ENCODE assay signal across 3 fruit fly cellular contexts in genomic region chr2L:19518636-19519086, dm6.
TF ChIP-seq lines count a peak whose summit lies in the region.

CG10132 (plus strand) TSS chr2L:19518824.

- TF ChIP-seq CTCF in whole organism, embryonic (GFP tag; optimal IDR thresholded peaks at IDR 0.05; lab: Kevin White, UChicago): peak; percentile 73

TF ChIP-seq in whole organism, embryonic, 481 proteins besides CTCF, POLR2A, EP300 and RAD21 (continues in another document):
- TF ChIP-seq Myb (GFP tag; optimal IDR thresholded peaks at IDR 0.05; lab: Kevin White, UChicago) (peak; percentile 86), psq (GFP tag; optimal IDR thresholded peaks at IDR 0.05; lab: Kevin White, UChicago) (no peak), CG6272 (GFP tag; IDR thresholded peaks at IDR 0.05; lab: Robert Waterston, UW) (no peak), ci (GFP tag; IDR thresholded peaks at IDR 0.05; lab: Robert Waterston, UW) (peak; percentile 36; the same call in 1 of the 3 replicates), Scr (GFP tag; IDR thresholded peaks at IDR 0.05; lab: Robert Waterston, UW; ENCODE audit: partially characterized antibody) (no peak; the same call in none of the 2 replicates), CG2129 (GFP tag; IDR thresholded peaks at IDR 0.05; lab: Robert Waterston, UW; ENCODE audit: partially characterized antibody) (no peak), sna (GFP tag; IDR thresholded peaks at IDR 0.05; lab: Robert Waterston, UW; ENCODE audit: partially characterized antibody) (peak; percentile 16; the same call in 1 of the 2 replicates), CG11696 (GFP tag; IDR thresholded peaks at IDR 0.05; lab: Robert Waterston, UW) (no peak), emc (GFP tag; optimal IDR thresholded peaks at IDR 0.05; lab: Kevin White, UChicago) (no peak), sr (GFP tag; IDR thresholded peaks at IDR 0.05; lab: Robert Waterston, UW) (no peak), CG9215 (GFP tag; IDR thresholded peaks at IDR 0.05; lab: Robert Waterston, UW) (no peak), gce (GFP tag; IDR thresholded peaks at IDR 0.05; lab: Robert Waterston, UW) (no peak), Elba2 (GFP tag; optimal IDR thresholded peaks at IDR 0.05; lab: Kevin White, UChicago) (no peak), Bgb (GFP tag; IDR thresholded peaks at IDR 0.05; lab: Robert Waterston, UW; ENCODE audit: partially characterized antibody) (peak; percentile 41; the same call in 1 of the 2 replicates), sisA (GFP tag; IDR thresholded peaks at IDR 0.05; lab: Robert Waterston, UW) (no peak), CG12219 (GFP tag; optimal IDR thresholded peaks at IDR 0.05; lab: Kevin White, UChicago) (no peak), gro (GFP tag; optimal IDR thresholded peaks at IDR 0.05; lab: Kevin White, UChicago) (no peak), gcm (GFP tag; optimal IDR thresholded peaks at IDR 0.05; lab: Kevin White, UChicago) (no peak), B-H1 (GFP tag; IDR thresholded peaks at IDR 0.05; lab: Robert Waterston, UW) (no peak), Ada2b (GFP tag; IDR thresholded peaks at IDR 0.05; lab: Robert Waterston, UW) (no peak), D (optimal IDR thresholded peaks at IDR 0.05; lab: Kevin White, UChicago) (no peak), D (GFP tag; optimal IDR thresholded peaks at IDR 0.05; lab: Kevin White, UChicago) (no peak), CG13287 (GFP tag; IDR thresholded peaks at IDR 0.05; lab: Robert Waterston, UW; ENCODE audit: partially characterized antibody) (peak; percentile 66), tna (GFP tag; IDR thresholded peaks at IDR 0.05; lab: Robert Waterston, UW; ENCODE audit: partially characterized antibody) (peak; percentile 58; the same call in 1 of the 2 replicates), CG14441 (GFP tag; IDR thresholded peaks at IDR 0.05; lab: Robert Waterston, UW) (no peak), CG7786 (GFP tag; optimal IDR thresholded peaks at IDR 0.05; lab: Kevin White, UChicago) (no peak), E2f2 (GFP tag; IDR thresholded peaks at IDR 0.05; lab: Robert Waterston, UW) (peak; percentile 47), HmgD (GFP tag; optimal IDR thresholded peaks at IDR 0.05; lab: Kevin White, UChicago) (no peak), onecut (GFP tag; IDR thresholded peaks at IDR 0.05; lab: Robert Waterston, UW) (0 out of 2 replicates have a peak, but pooled peaks have one; percentile 6)

TF ChIP-seq in whole organism, prepupa, 60 proteins besides CTCF, POLR2A, EP300 and RAD21:
- TF ChIP-seq spab (GFP tag; optimal IDR thresholded peaks at IDR 0.05; lab: Kevin White, UChicago) (no peak), Lpt (GFP tag; optimal IDR thresholded peaks at IDR 0.05; lab: Kevin White, UChicago) (peak; percentile 7)

TF ChIP-seq in whole organism, pupa, 21 proteins besides CTCF, POLR2A, EP300 and RAD21:
- TF ChIP-seq CG32121 (GFP tag; IDR thresholded peaks at IDR 0.05; lab: Robert Waterston, UW): peak; percentile 44; the same call in 1 of the 2 replicates
- peak; percentile 11; the same call in 1 of the 3 replicates for TF ChIP-seq fd96Ca (GFP tag; IDR thresholded peaks at IDR 0.05; lab: Robert Waterston, UW)
- no peak for TF ChIP-seq CG12605 (GFP tag; IDR thresholded peaks at IDR 0.05; lab: Robert Waterston, UW)

Comparison
In these comparisons a context has a peak if more than half of its experiments do, and no peak if none do; other contexts are left out.
1. Of the 7 proteins assayed by ChIP-seq in both whole organism, embryonic and whole organism, prepupa: peak only in whole organism, embryonic: none; only in whole organism, prepupa: Lpt; in both: none; in neither: 6.